Worm (Caenorhabditis elegans) whole organism, mixed stage, embryonic: ENCODE measurements around the gene T19H5.6.

Source experiments
- M03D4.4 ChIP-seq: sonication (generic microtip); optimal IDR thresholded peaks from 2 replicates; lab custom pipeline; 2017; ENCODE audit warnings: mild to moderate bottlenecking, missing genetic modification characterization, missing compliant biosample characterization
- bed-3 ChIP-seq: fragments of 200-800 bp; sonication (Bioruptor generic); optimal IDR thresholded peaks from 3 replicates; lab custom pipeline; 2018; ENCODE audit warnings: mild to moderate bottlenecking, missing genetic modification characterization, moderate library complexity, missing compliant biosample characterization
- blmp-1 ChIP-seq: fragments of 150-350 bp; optimal IDR thresholded peaks from 2 replicates; lab custom pipeline; 2014; ENCODE audit warnings: missing biosample characterization, missing genetic modification characterization
- ceh-39 ChIP-seq: fragments of 150-350 bp; optimal IDR thresholded peaks from 2 replicates; lab custom pipeline; 2014; ENCODE audit warnings: missing biosample characterization, missing genetic modification characterization
- ceh-43 ChIP-seq: fragments of 200-800 bp; sonication (Bioruptor generic); optimal IDR thresholded peaks from 2 replicates; lab custom pipeline; 2018; ENCODE audit warnings: mild to moderate bottlenecking, missing genetic modification characterization, moderate library complexity, missing compliant biosample characterization
- ceh-83 ChIP-seq: fragments of 200-800 bp; sonication (Bioruptor generic); optimal IDR thresholded peaks from 2 replicates; lab custom pipeline; 2018; ENCODE audit warnings: mild to moderate bottlenecking, missing genetic modification characterization, missing compliant biosample characterization
- ces-1 ChIP-seq: fragments of 150-350 bp; optimal IDR thresholded peaks from 2 replicates; lab custom pipeline; 2014; ENCODE audit warnings: missing biosample characterization, missing genetic modification reagents, missing genetic modification characterization
- cnd-1 ChIP-seq: fragments of 200-800 bp; sonication (Bioruptor generic); optimal IDR thresholded peaks from 2 replicates; lab custom pipeline; 2018; ENCODE audit warnings: mild to moderate bottlenecking, missing genetic modification characterization, missing compliant biosample characterization
- drap-1 ChIP-seq: fragments of 200-800 bp; sonication (Bioruptor generic); optimal IDR thresholded peaks from 3 replicates; lab custom pipeline; 2018; ENCODE audit warnings: mild to moderate bottlenecking, missing genetic modification characterization, missing compliant biosample characterization
- elt-1 ChIP-seq: sonication (generic microtip); optimal IDR thresholded peaks from 2 replicates; lab custom pipeline; 2017; ENCODE audit warnings: missing genetic modification characterization, mild to moderate bottlenecking, missing compliant biosample characterization, antibody characterized with exemption, moderate library complexity, borderline replicate concordance; ENCODE audit not compliant: insufficient read depth
- elt-3 ChIP-seq: fragments of 150-350 bp; optimal IDR thresholded peaks from 2 replicates; lab custom pipeline; 2014; ENCODE audit warnings: missing biosample characterization, missing genetic modification characterization
- flh-1 ChIP-seq: fragments of 200-800 bp; sonication (Bioruptor generic); optimal IDR thresholded peaks from 2 replicates; lab custom pipeline; 2018; ENCODE audit warnings: mild to moderate bottlenecking, missing genetic modification characterization, moderate library complexity, missing compliant biosample characterization
- ham-2 ChIP-seq: fragments of 200-800 bp; sonication (Bioruptor generic); optimal IDR thresholded peaks from 2 replicates; lab custom pipeline; 2018; ENCODE audit warnings: mild to moderate bottlenecking, missing genetic modification characterization, missing compliant biosample characterization
- hlh-1 ChIP-seq: fragments of 150-350 bp; optimal IDR thresholded peaks from 2 replicates; lab custom pipeline; 2014; ENCODE audit warnings: missing biosample characterization, missing genetic modification reagents, missing genetic modification characterization
- lsy-2 ChIP-seq: fragments of 150-350 bp; optimal IDR thresholded peaks from 2 replicates; lab custom pipeline; 2014; ENCODE audit warnings: missing biosample characterization, missing genetic modification characterization
- mab-5 ChIP-seq: fragments of 150-350 bp; optimal IDR thresholded peaks from 2 replicates; lab custom pipeline; 2014; ENCODE audit warnings: missing biosample characterization, missing genetic modification characterization
- mep-1 ChIP-seq: fragments of 150-350 bp; optimal IDR thresholded peaks from 2 replicates; lab custom pipeline; 2017; ENCODE audit warnings: missing biosample characterization, missing genetic modification reagents, missing genetic modification characterization, inconsistent platforms
- mls-2 ChIP-seq: sonication (generic microtip); optimal IDR thresholded peaks from 2 replicates; lab custom pipeline; 2016; ENCODE audit warnings: mild to moderate bottlenecking, missing genetic modification characterization, moderate library complexity, missing compliant biosample characterization
- nhr-12 ChIP-seq: fragments of 150-350 bp; optimal IDR thresholded peaks from 2 replicates; lab custom pipeline; 2014; ENCODE audit warnings: missing biosample characterization, missing genetic modification characterization
- nhr-2 ChIP-seq: fragments of 150-350 bp; optimal IDR thresholded peaks from 2 replicates; lab custom pipeline; 2014; ENCODE audit warnings: missing biosample characterization, missing genetic modification characterization
- nhr-28 ChIP-seq: fragments of 150-350 bp; optimal IDR thresholded peaks from 2 replicates; lab custom pipeline; 2014; ENCODE audit warnings: missing biosample characterization, missing genetic modification characterization
- nhr-76 ChIP-seq: sonication (generic microtip); optimal IDR thresholded peaks from 2 replicates; lab custom pipeline; 2017; ENCODE audit warnings: missing biosample characterization, missing genetic modification characterization
- pha-4 ChIP-seq: fragments of 150-350 bp; optimal IDR thresholded peaks from 2 replicates; lab custom pipeline; 2018; ENCODE audit warnings: missing biosample characterization, missing genetic modification reagents, missing genetic modification characterization
- sem-2 ChIP-seq: fragments of 200-800 bp; sonication (Bioruptor generic); optimal IDR thresholded peaks from 2 replicates; lab custom pipeline; 2018; ENCODE audit warnings: mild to moderate bottlenecking, missing genetic modification characterization, missing compliant biosample characterization
- snpc-4 ChIP-seq: fragments of 150-350 bp; optimal IDR thresholded peaks from 2 replicates; lab custom pipeline; 2014; ENCODE audit warnings: missing biosample characterization, missing genetic modification characterization
- tbx-8 ChIP-seq: fragments of 200-800 bp; sonication (Bioruptor generic); optimal IDR thresholded peaks from 2 replicates; lab custom pipeline; 2018; ENCODE audit warnings: mild to moderate bottlenecking, missing genetic modification characterization, moderate library complexity, missing compliant biosample characterization
- unc-120 ChIP-seq: sonication (generic microtip); optimal IDR thresholded peaks from 2 replicates; lab custom pipeline; 2017; ENCODE audit warnings: missing genetic modification characterization, missing compliant biosample characterization; ENCODE audit not compliant: poor library complexity, severe bottlenecking
- unc-39 ChIP-seq: fragments of 150-350 bp; optimal IDR thresholded peaks from 2 replicates; lab custom pipeline; 2014; ENCODE audit warnings: missing biosample characterization, missing genetic modification characterization

The T19H5.6 gene

DNA sequence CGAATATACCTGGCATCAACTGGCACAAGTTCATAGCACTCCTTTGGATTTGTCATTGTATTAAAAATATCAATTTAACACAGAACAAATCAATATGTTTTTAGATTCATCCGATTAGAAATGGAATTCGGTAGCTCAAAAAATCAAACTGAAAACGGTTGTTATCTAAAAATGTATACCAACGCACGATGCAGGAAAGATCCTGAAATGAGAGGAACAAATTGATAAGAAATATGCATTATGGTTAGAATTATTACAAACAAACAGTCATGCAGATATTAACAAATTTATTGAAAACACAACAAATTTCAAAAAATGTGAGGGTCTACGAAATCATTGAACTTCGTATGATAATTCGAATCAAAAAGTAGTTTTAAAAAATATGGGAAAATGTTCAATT lies at the start of gene T19H5.6:
Gene T19H5.6, minus strand, starts transcription at position 195 of the 400 bp plus-strand sequence.
- TF ChIP-seq nhr-28 (no peak), bed-3 (GFP tag; lab: Kevin White, UChicago) (no peak), mep-1 (tag; lab: Kevin White, UChicago) (no peak), pha-4 (tag; lab: Kevin White, UChicago) (no peak), drap-1 (no peak), ceh-83 (GFP tag; lab: Kevin White, UChicago) (no peak), snpc-4 (tag; lab: Kevin White, UChicago) (no peak), hlh-1 (tag; lab: Kevin White, UChicago) (no peak), cnd-1 (tag; lab: Kevin White, UChicago) (no peak), mab-5 (tag; lab: Kevin White, UChicago) (no peak), M03D4.4 (no peak), nhr-2 (no peak), flh-1 (no peak), elt-1 (tag; lab: Kevin White, UChicago) (no peak), ceh-43 (GFP tag; lab: Kevin White, UChicago) (no peak), unc-120 (tag; lab: Kevin White, UChicago) (no peak)

DNA sequence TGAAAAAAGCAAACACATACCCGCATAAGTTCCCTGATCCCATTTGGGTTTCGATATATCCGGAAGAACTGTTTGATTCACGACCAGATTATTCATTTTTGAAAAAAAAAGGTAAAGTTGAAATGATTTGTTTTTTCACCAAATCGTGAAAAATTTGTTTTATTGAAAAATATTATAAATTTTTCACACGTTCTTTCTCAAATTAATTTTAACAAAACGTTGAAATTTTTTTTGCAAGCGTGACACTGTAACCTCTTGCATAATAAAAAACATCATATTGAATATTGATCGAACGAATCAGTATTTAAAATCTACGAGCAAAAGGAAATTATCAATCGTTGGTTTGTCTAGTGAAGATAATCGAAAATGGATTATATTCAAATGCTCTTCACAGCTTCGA lies 48.8 kb upstream of the T19H5.6 start, which contains the start of the genes sfxn-1.1 and AH6.3:
Gene sfxn-1.1, minus strand, starts transcription at position 101 of the 400 bp plus-strand sequence.
Gene AH6.3, plus strand, starts transcription at position 275 of the 400 bp plus-strand sequence.
- no peak for TF ChIP-seq ham-2 (GFP tag; lab: Kevin White, UChicago)
- TF ChIP-seq nhr-12 (tag; lab: Kevin White, UChicago) = no peak
- TF ChIP-seq ces-1 (GFP tag; lab: Kevin White, UChicago) = no peak
- TF ChIP-seq ceh-83 (GFP tag; lab: Kevin White, UChicago) = no peak
- no peak for TF ChIP-seq pha-4 (tag; lab: Kevin White, UChicago)
- TF ChIP-seq snpc-4 (tag; lab: Kevin White, UChicago) = no peak
- no peak for TF ChIP-seq drap-1
- TF ChIP-seq cnd-1 (tag; lab: Kevin White, UChicago) = no peak
- no peak for TF ChIP-seq blmp-1 (tag; lab: Kevin White, UChicago)
- TF ChIP-seq unc-120 (tag; lab: Kevin White, UChicago) = no peak
- TF ChIP-seq ceh-39 (tag; lab: Kevin White, UChicago) = no peak
- TF ChIP-seq M03D4.4 = no peak
- TF ChIP-seq bed-3 (GFP tag; lab: Kevin White, UChicago) = no peak
- TF ChIP-seq tbx-8 = no peak
- no peak for TF ChIP-seq elt-1 (tag; lab: Kevin White, UChicago)
- no peak for TF ChIP-seq elt-3
- TF ChIP-seq nhr-76 = no peak
- no peak for TF ChIP-seq hlh-1 (tag; lab: Kevin White, UChicago)
- no peak for TF ChIP-seq nhr-28
- no peak for TF ChIP-seq lsy-2 (tag; lab: Kevin White, UChicago)

DNA sequence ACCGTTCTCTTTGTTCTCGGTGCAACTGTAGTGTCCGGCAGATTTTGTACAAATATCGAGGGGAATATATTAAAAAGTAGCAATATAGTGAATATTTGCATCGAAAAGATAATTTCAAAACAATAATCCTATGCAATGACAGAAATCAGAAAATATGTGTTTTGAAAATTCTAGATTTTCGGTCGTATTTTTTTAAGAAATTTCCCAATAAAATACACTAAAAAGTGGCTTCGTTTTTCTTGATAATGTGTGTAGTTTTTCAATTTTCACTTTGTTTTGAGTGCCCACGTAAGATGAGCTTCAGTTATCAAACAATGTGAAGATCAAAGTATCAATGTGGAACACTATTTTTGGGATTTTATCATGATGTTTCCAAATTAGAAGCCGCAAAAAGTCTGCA lies 46.8 kb upstream of the T19H5.6 start, which contains the start of gene gcy-1:
Gene gcy-1, minus strand, starts transcription at position 101 of the 400 bp plus-strand sequence.
- TF ChIP-seq nhr-28 = no peak
- no peak for TF ChIP-seq bed-3 (GFP tag; lab: Kevin White, UChicago)
- TF ChIP-seq M03D4.4 = no peak
- TF ChIP-seq, all 35 proteins: peak for 0

DNA sequence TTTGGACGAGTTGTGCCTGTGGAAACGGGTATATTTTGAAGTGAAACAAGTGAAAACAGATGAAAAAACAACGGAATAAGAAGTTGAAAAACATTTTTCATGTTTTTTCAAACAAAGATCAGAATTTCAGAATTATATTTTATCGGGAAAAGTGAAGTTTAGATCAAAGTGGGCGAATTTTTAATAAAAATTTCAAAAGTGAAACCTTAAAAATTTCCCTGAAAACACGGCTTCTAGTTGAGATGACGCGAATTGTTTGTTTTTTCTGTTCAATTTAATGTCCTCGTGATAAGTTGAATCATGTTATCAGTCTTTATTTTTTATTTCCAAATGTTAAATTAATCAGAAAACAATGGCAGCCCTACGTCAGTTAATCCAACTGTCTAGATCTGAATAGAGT lies 37.2 kb upstream of the T19H5.6 start, which contains the start of gene gcy-3:
Gene gcy-3, minus strand, starts transcription at position 101 of the 400 bp plus-strand sequence.
- TF ChIP-seq ham-2 (GFP tag; lab: Kevin White, UChicago) (no peak), drap-1 (no peak), elt-3 (no peak), ces-1 (GFP tag; lab: Kevin White, UChicago) (no peak), elt-1 (tag; lab: Kevin White, UChicago) (no peak), unc-120 (tag; lab: Kevin White, UChicago) (no peak), mls-2 (no peak), unc-39 (tag; lab: Kevin White, UChicago) (no peak), nhr-28 (no peak)

DNA sequence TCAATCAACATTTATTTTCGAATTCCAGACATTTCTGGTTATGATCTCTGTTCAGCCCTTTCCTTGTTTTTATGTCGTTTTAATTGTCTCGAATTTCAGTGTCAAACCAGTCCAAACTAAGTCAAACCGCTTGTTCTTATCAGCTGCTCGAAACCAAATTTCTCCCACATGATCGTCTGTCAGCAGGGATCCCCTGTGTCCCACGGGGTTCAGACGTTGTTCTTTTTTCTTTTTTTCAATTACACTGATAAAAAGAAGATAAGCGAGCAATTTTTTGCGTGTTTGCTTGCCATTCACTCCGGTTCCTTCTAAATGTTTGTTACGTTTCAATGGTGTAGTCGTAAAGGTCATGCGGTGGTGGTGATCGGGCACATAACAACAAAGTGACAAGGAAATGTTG lies 31.9 kb upstream of the T19H5.6 start:
- TF ChIP-seq elt-1 (tag; lab: Kevin White, UChicago) = no peak
- TF ChIP-seq blmp-1 (tag; lab: Kevin White, UChicago) = no peak
- TF ChIP-seq ham-2 (GFP tag; lab: Kevin White, UChicago) = no peak
- TF ChIP-seq sem-2 = no peak
- no peak for TF ChIP-seq tbx-8
